Fruit fly (Drosophila melanogaster) whole organism, prepupa: ENCODE measurements around the gene PGRP-SD.
A peak's percentile ranks its signal among the peaks of the same experiment; 100 is the strongest.

Source experiments
- CG10631 ChIP-seq: fragments of 200-800 bp; sonication (Bioruptor generic); optimal IDR thresholded peaks from 2 replicates; lab custom pipeline; 2016; ENCODE audit warnings: missing biosample characterization, missing genetic modification characterization
- CG10669 ChIP-seq: fragments of 200-800 bp; sonication (Bioruptor generic); optimal IDR thresholded peaks from 3 replicates; lab custom pipeline; 2018; ENCODE audit warnings: missing biosample characterization, mild to moderate bottlenecking, missing genetic modification characterization, moderate library complexity
- CG11294 ChIP-seq: fragments of 200-800 bp; sonication (Bioruptor generic); IDR thresholded peaks from 2 replicates; pipeline ENCODE4 v1.3.6; 2022; ENCODE audit warnings: missing biosample characterization, missing genetic modification characterization
- CG11762 ChIP-seq: fragments of 200-800 bp; sonication (Bioruptor generic); optimal IDR thresholded peaks from 3 replicates; lab custom pipeline; 2016; ENCODE audit warnings: missing biosample characterization, missing genetic modification characterization; ENCODE audit not compliant: insufficient read depth
- CG11902 ChIP-seq: fragments of 200-800 bp; sonication (Bioruptor generic); optimal IDR thresholded peaks from 3 replicates; lab custom pipeline; 2016; ENCODE audit warnings: missing biosample characterization, missing genetic modification characterization
- CG15336 ChIP-seq: fragments of 200-800 bp; sonication (Bioruptor generic); IDR thresholded peaks from 2 replicates; pipeline ENCODE4 v1.3.6; 2022; ENCODE audit warnings: missing biosample characterization, missing genetic modification characterization
- CG1621 ChIP-seq: fragments of 200-800 bp; sonication (Bioruptor generic); optimal IDR thresholded peaks from 3 replicates; lab custom pipeline; 2018; ENCODE audit warnings: missing biosample characterization, mild to moderate bottlenecking, missing genetic modification characterization
- CG16779 ChIP-seq: fragments of 200-800 bp; sonication (Bioruptor generic); optimal IDR thresholded peaks from 3 replicates; lab custom pipeline; 2017; ENCODE audit warnings: missing biosample characterization, mild to moderate bottlenecking, missing genetic modification characterization
- CG3032 ChIP-seq: fragments of 200-800 bp; optimal IDR thresholded peaks from 2 replicates; lab custom pipeline; 2019; ENCODE audit warnings: missing biosample characterization, mild to moderate bottlenecking, missing genetic modification characterization, moderate library complexity
- CG31627 ChIP-seq: fragments of 200-800 bp; sonication (Bioruptor generic); optimal IDR thresholded peaks from 3 replicates; lab custom pipeline; 2016; ENCODE audit warnings: missing biosample characterization, missing genetic modification characterization
- CG3919 ChIP-seq: fragments of 200-800 bp; sonication (Bioruptor generic); optimal IDR thresholded peaks from 3 replicates; lab custom pipeline; 2016; ENCODE audit warnings: missing biosample characterization, missing genetic modification characterization
- CG4318 ChIP-seq: fragments of 200-800 bp; sonication (Bioruptor generic); optimal IDR thresholded peaks from 3 replicates; lab custom pipeline; 2017; ENCODE audit warnings: missing biosample characterization, mild to moderate bottlenecking, missing genetic modification characterization
- CG6163 ChIP-seq: fragments of 200-800 bp; sonication (Bioruptor generic); IDR thresholded peaks from 3 replicates; pipeline ENCODE4 v1.3.6; 2022; ENCODE audit warnings: missing biosample characterization, missing genetic modification characterization
- CG6276 ChIP-seq: fragments of 200-800 bp; sonication (Bioruptor generic); optimal IDR thresholded peaks from 2 replicates; lab custom pipeline; 2017; ENCODE audit warnings: missing biosample characterization, mild to moderate bottlenecking, missing genetic modification characterization
- CG6792 ChIP-seq: fragments of 200-800 bp; sonication (Bioruptor generic); optimal IDR thresholded peaks from 3 replicates; lab custom pipeline; 2016; ENCODE audit warnings: missing biosample characterization, missing genetic modification characterization
- CG6854 ChIP-seq: fragments of 200-800 bp; sonication (Bioruptor generic); optimal IDR thresholded peaks from 2 replicates; lab custom pipeline; 2017; ENCODE audit warnings: missing biosample characterization, mild to moderate bottlenecking, missing genetic modification characterization
- CG7368 ChIP-seq: fragments of 200-800 bp; sonication (Bioruptor generic); optimal IDR thresholded peaks from 3 replicates; lab custom pipeline; 2016; ENCODE audit warnings: missing biosample characterization, missing genetic modification characterization
- CG9139 ChIP-seq: fragments of 200-800 bp; sonication (Bioruptor generic); optimal IDR thresholded peaks from 3 replicates; lab custom pipeline; 2017; ENCODE audit warnings: missing biosample characterization, mild to moderate bottlenecking, missing genetic modification characterization
- Eip75B ChIP-seq: fragments of 200-800 bp; sonication (Bioruptor generic); optimal IDR thresholded peaks from 3 replicates; lab custom pipeline; 2016; ENCODE audit warnings: missing biosample characterization, missing genetic modification characterization
- Eip78C ChIP-seq: fragments of 200-800 bp; sonication (Bioruptor generic); peaks from one replicate; lab custom pipeline; 2016; ENCODE audit warnings: missing biosample characterization, missing genetic modification characterization
- Eip93F ChIP-seq: fragments of 200-800 bp; sonication (Bioruptor generic); optimal IDR thresholded peaks from 2 replicates; lab custom pipeline; 2016; ENCODE audit warnings: missing biosample characterization, mild to moderate bottlenecking, missing genetic modification characterization
- Ets21C ChIP-seq: fragments of 200-800 bp; sonication (Bioruptor generic); optimal IDR thresholded peaks from 3 replicates; lab custom pipeline; 2016; ENCODE audit warnings: missing biosample characterization, missing genetic modification characterization
- Gug ChIP-seq: fragments of 200-800 bp; sonication (Bioruptor generic); IDR thresholded peaks from 2 replicates; pipeline ENCODE4 v1.3.6; 2022; ENCODE audit warnings: missing biosample characterization, missing genetic modification characterization
- Hr38 ChIP-seq: sonication (Bioruptor generic); optimal IDR thresholded peaks from 2 replicates; lab custom pipeline; 2016; ENCODE audit warnings: missing biosample characterization, missing genetic modification characterization
- Hr39 ChIP-seq: fragments of 200-800 bp; sonication (Bioruptor generic); optimal IDR thresholded peaks from 2 replicates; lab custom pipeline; 2016; ENCODE audit warnings: missing biosample characterization, missing genetic modification characterization
- Hr4 ChIP-seq: fragments of 200-800 bp; sonication (Bioruptor generic); optimal IDR thresholded peaks from 3 replicates; lab custom pipeline; 2016; ENCODE audit warnings: missing biosample characterization, missing genetic modification characterization
- Lpt ChIP-seq: fragments of 200-800 bp; sonication (Bioruptor generic); optimal IDR thresholded peaks from 3 replicates; lab custom pipeline; 2016; ENCODE audit warnings: missing biosample characterization, missing genetic modification characterization
- Met ChIP-seq: fragments of 200-800 bp; sonication (Bioruptor generic); optimal IDR thresholded peaks from 3 replicates; lab custom pipeline; 2016; ENCODE audit warnings: missing biosample characterization, missing genetic modification characterization
- OdsH ChIP-seq: fragments of 200-800 bp; sonication (Bioruptor generic); optimal IDR thresholded peaks from 3 replicates; lab custom pipeline; 2016; ENCODE audit warnings: missing biosample characterization, missing genetic modification characterization
- Smox ChIP-seq: fragments of 200-800 bp; sonication (Bioruptor generic); optimal IDR thresholded peaks from 3 replicates; lab custom pipeline; 2016; ENCODE audit warnings: missing biosample characterization, missing genetic modification characterization
- Sox102F ChIP-seq: fragments of 200-800 bp; sonication (Bioruptor generic); optimal IDR thresholded peaks from 2 replicates; lab custom pipeline; 2016; ENCODE audit warnings: missing biosample characterization, mild to moderate bottlenecking, missing genetic modification characterization
- Sox14 ChIP-seq: fragments of 200-800 bp; sonication (Bioruptor generic); optimal IDR thresholded peaks from 3 replicates; lab custom pipeline; 2016; ENCODE audit warnings: missing biosample characterization, missing genetic modification characterization
- achi ChIP-seq: fragments of 200-800 bp; sonication (Bioruptor generic); optimal IDR thresholded peaks from 3 replicates; lab custom pipeline; 2016; ENCODE audit warnings: missing biosample characterization, missing genetic modification characterization
- acj6 ChIP-seq: fragments of 200-800 bp; sonication (Bioruptor generic); optimal IDR thresholded peaks from 3 replicates; lab custom pipeline; 2016; ENCODE audit warnings: missing biosample characterization, missing genetic modification characterization
- cyc ChIP-seq: fragments of 200-800 bp; sonication (Bioruptor generic); optimal IDR thresholded peaks from 3 replicates; lab custom pipeline; 2016; ENCODE audit warnings: missing biosample characterization, missing genetic modification characterization
- dac ChIP-seq: fragments of 200-800 bp; sonication (Bioruptor generic); optimal IDR thresholded peaks from 2 replicates; lab custom pipeline; 2017; ENCODE audit warnings: missing biosample characterization, mild to moderate bottlenecking, missing genetic modification characterization
- dsx ChIP-seq: fragments of 200-800 bp; optimal IDR thresholded peaks from 3 replicates; lab custom pipeline; 2019; ENCODE audit warnings: missing biosample characterization, mild to moderate bottlenecking, missing genetic modification characterization, moderate library complexity; ENCODE audit not compliant: poor library complexity, severe bottlenecking
- eg ChIP-seq: fragments of 200-800 bp; sonication (Bioruptor generic); IDR thresholded peaks from 3 replicates; pipeline ENCODE4 v1.3.6; 2022; ENCODE audit warnings: missing biosample characterization, missing genetic modification characterization
- esn ChIP-seq: fragments of 200-800 bp; sonication (Bioruptor generic); optimal IDR thresholded peaks from 2 replicates; lab custom pipeline; 2016; ENCODE audit warnings: missing biosample characterization, mild to moderate bottlenecking, missing genetic modification characterization, moderate library complexity
- fd85E ChIP-seq: fragments of 200-800 bp; sonication (Bioruptor generic); optimal IDR thresholded peaks from 3 replicates; lab custom pipeline; 2016; ENCODE audit warnings: missing biosample characterization, missing genetic modification characterization
- fkh ChIP-seq: fragments of 200-800 bp; sonication (Bioruptor generic); optimal IDR thresholded peaks from 3 replicates; lab custom pipeline; 2017; ENCODE audit warnings: missing biosample characterization, mild to moderate bottlenecking, missing genetic modification characterization, moderate library complexity
- net ChIP-seq: fragments of 200-800 bp; sonication (Bioruptor generic); optimal IDR thresholded peaks from 3 replicates; lab custom pipeline; 2016; ENCODE audit warnings: missing biosample characterization, missing genetic modification characterization
- salr ChIP-seq, 2 experiments: fragments of 200-800 bp; sonication (Bioruptor generic); optimal IDR thresholded peaks; 3 replicates each; lab custom pipeline; 2016 to 2018; ENCODE audit warnings: missing biosample characterization in 2 of 2, missing genetic modification characterization in 2 of 2, mild to moderate bottlenecking in 1 of 2
- spab ChIP-seq: fragments of 200-800 bp; sonication (Bioruptor generic); optimal IDR thresholded peaks from 2 replicates; lab custom pipeline; 2017; ENCODE audit warnings: missing biosample characterization, mild to moderate bottlenecking, missing genetic modification characterization, missing genetic modification reagents
- topi ChIP-seq: fragments of 200-800 bp; sonication (Bioruptor generic); optimal IDR thresholded peaks from 3 replicates; lab custom pipeline; 2016; ENCODE audit warnings: missing biosample characterization, missing genetic modification characterization

The PGRP-SD gene

dm6 chr3L:7614226-7614625 is 36.8 kb upstream of the PGRP-SD start (continued):
- TF ChIP-seq CG6854 (GFP tag; lab: Kevin White, UChicago) (no peak), Hr4 (GFP tag; lab: Kevin White, UChicago) (peak; percentile 69), topi (peak; percentile 82), CG9139 (peak; percentile 37), CG16779 (tag; lab: Kevin White, UChicago) (no peak), fd85E (GFP tag; lab: Kevin White, UChicago) (no peak), achi (peak; percentile 69), CG3032 (tag; lab: Kevin White, UChicago) (peak; percentile 48), dsx (peak; percentile 42), CG15336 (GFP tag; lab: Robert Waterston, UW) (peak; percentile 66), CG3919 (GFP tag; lab: Kevin White, UChicago) (peak; percentile 74), CG6792 (GFP tag; lab: Kevin White, UChicago) (peak; percentile 70), CG10669 (GFP tag; lab: Kevin White, UChicago) (peak; percentile 64), CG11294 (GFP tag; lab: Robert Waterston, UW) (no peak), net (GFP tag; lab: Kevin White, UChicago) (peak; percentile 69), CG7368 (GFP tag; lab: Kevin White, UChicago) (peak; percentile 42), Hr38 (no peak), CG4318 (peak; percentile 13)

DNA sequence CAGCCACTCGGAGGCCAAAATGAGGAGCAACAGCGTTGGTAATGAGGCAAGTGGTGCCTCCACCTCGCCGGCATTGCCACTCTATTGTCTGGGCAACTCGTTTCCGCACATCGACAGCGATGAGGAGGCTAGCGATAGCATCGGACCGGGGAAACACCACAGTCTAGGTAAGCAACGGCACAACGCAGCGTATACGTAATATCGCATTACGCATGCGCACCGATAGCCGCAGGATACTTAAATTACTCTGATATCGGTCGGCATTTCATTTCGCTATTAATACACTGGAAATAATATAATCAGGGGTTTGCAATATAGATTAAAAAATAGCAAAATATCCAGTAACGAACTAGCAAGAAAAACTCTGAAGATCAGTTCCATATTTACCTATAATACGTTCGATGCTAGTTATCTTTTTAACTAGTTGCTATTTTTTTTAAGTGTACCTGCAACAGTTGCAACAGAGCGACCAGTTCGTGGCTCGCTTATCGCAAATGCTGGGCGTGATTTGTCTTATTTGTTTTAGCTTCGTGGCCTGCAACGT is 33.5 kb upstream of the PGRP-SD start:
- no peak for TF ChIP-seq CG10631 (GFP tag; lab: Kevin White, UChicago)
- TF ChIP-seq CG11902 (GFP tag; lab: Kevin White, UChicago), result no peak
- TF ChIP-seq Smox (GFP tag; lab: Kevin White, UChicago), result no peak
- TF ChIP-seq Met, result no peak
- TF ChIP-seq Hr38, result no peak
- no peak for TF ChIP-seq CG11762 (GFP tag; lab: Kevin White, UChicago)
- peak; percentile 22 for TF ChIP-seq Eip75B (GFP tag; lab: Kevin White, UChicago)
- TF ChIP-seq CG6276, result peak; percentile 68
- TF ChIP-seq OdsH, result no peak
- no peak for TF ChIP-seq salr (GFP tag; optimal IDR thresholded peaks at IDR 0.05; lab: Kevin White, UChicago)
- TF ChIP-seq Eip78C, result peak; percentile 80
- no peak for TF ChIP-seq acj6 (GFP tag; lab: Kevin White, UChicago)
- TF ChIP-seq Gug (GFP tag; lab: Robert Waterston, UW), result peak; percentile 72
- no peak for TF ChIP-seq CG10669 (GFP tag; lab: Kevin White, UChicago)
- peak; percentile 83 for TF ChIP-seq eg (GFP tag; lab: Robert Waterston, UW)
- no peak for TF ChIP-seq dac (GFP tag; lab: Kevin White, UChicago)
- no peak for TF ChIP-seq Eip93F (GFP tag; lab: Kevin White, UChicago)
- no peak for TF ChIP-seq fd85E (GFP tag; lab: Kevin White, UChicago)
- TF ChIP-seq Lpt, result peak; percentile 51
- TF ChIP-seq CG6854 (GFP tag; lab: Kevin White, UChicago), result no peak
- no peak for TF ChIP-seq topi
- no peak for TF ChIP-seq Ets21C
- TF ChIP-seq fkh (GFP tag; lab: Kevin White, UChicago), result no peak
- peak; percentile 56; the same call in 1 of the 2 replicates for TF ChIP-seq CG11294 (GFP tag; lab: Robert Waterston, UW)
- TF ChIP-seq CG3919 (GFP tag; lab: Kevin White, UChicago), result peak; percentile 30
- TF ChIP-seq CG1621 (tag; lab: Kevin White, UChicago), result no peak
- no peak for TF ChIP-seq CG16779 (tag; lab: Kevin White, UChicago)
- no peak for TF ChIP-seq spab (GFP tag; lab: Kevin White, UChicago)
- no peak for TF ChIP-seq CG31627 (GFP tag; lab: Kevin White, UChicago)
- no peak for TF ChIP-seq Sox102F (GFP tag; lab: Kevin White, UChicago)
- no peak for TF ChIP-seq CG7368 (GFP tag; lab: Kevin White, UChicago)
- TF ChIP-seq CG6163 (GFP tag; lab: Robert Waterston, UW), result peak; percentile 75
- TF ChIP-seq esn, result no peak
- no peak for TF ChIP-seq Sox14
- TF ChIP-seq cyc (GFP tag; lab: Kevin White, UChicago), result no peak
- no peak for TF ChIP-seq Hr39 (GFP tag; lab: Kevin White, UChicago)
